Fruit fly (Drosophila melanogaster): ENCODE results near the gene CG9098.

The CG9098 gene

dm6 chr2L:5986094-5986493, 26.0 kb downstream of the CG9098 start, which contains the start of gene ifc (continued):
- TF ChIP-seq Atf6 (GFP tag; IDR thresholded peaks at IDR 0.05) (no peak), CG6175 (GFP tag; IDR thresholded peaks at IDR 0.05) (no peak), CG30431 (GFP tag; optimal IDR thresholded peaks at IDR 0.05) (no peak), gcm2 (GFP tag; optimal IDR thresholded peaks at IDR 0.05) (no peak), CG11695 (GFP tag; IDR thresholded peaks at IDR 0.05) (no peak), Gsc (GFP tag; IDR thresholded peaks at IDR 0.05) (no peak), bab2 (GFP tag; optimal IDR thresholded peaks at IDR 0.05) (peak; percentile 49), CG7745 (tag; optimal IDR thresholded peaks at IDR 0.05) (no peak), CG10209 (GFP tag; optimal IDR thresholded peaks at IDR 0.05) (peak; percentile 20), fd3F (GFP tag; optimal IDR thresholded peaks at IDR 0.05) (peak; percentile 22), emc (GFP tag; optimal IDR thresholded peaks at IDR 0.05) (no peak), twi (tag; optimal IDR thresholded peaks at IDR 0.05) (no peak), run (tag; optimal IDR thresholded peaks at IDR 0.05) (peak; percentile 22), CG7963 (GFP tag; IDR thresholded peaks at IDR 0.05; ENCODE audit: partially characterized antibody) (no peak), sc (optimal IDR thresholded peaks at IDR 0.05) (no peak), sc (GFP tag; optimal IDR thresholded peaks at IDR 0.05) (no peak), ro (GFP tag; IDR thresholded peaks at IDR 0.05) (no peak), Tbp (GFP tag; optimal IDR thresholded peaks at IDR 0.05) (no peak), Sry-δ (GFP tag; optimal IDR thresholded peaks at IDR 0.05) (peak; percentile 82), Taf1 (GFP tag; IDR thresholded peaks at IDR 0.05) (no peak), Ravus (GFP tag; IDR thresholded peaks at IDR 0.05) (no peak), lola (GFP tag; optimal IDR thresholded peaks at IDR 0.05) (peak in 2 of 3 experiments; percentile 29 to 99), kah (GFP tag; optimal IDR thresholded peaks at IDR 0.05) (peak; percentile 18), CG31365 (tag; optimal IDR thresholded peaks at IDR 0.05) (peak; percentile 13), Dip2 (GFP tag; IDR thresholded peaks at IDR 0.05) (no peak), CG4404 (GFP tag; IDR thresholded peaks at IDR 0.05) (no peak), nom (GFP tag; optimal IDR thresholded peaks at IDR 0.05) (peak; percentile 46), Lhr (GFP tag; optimal IDR thresholded peaks at IDR 0.05) (peak; percentile 93), prd (optimal IDR thresholded peaks at IDR 0.05) (no peak), prd (GFP tag; IDR thresholded peaks at IDR 0.05) (no peak), CG2129 (GFP tag; IDR thresholded peaks at IDR 0.05; ENCODE audit: partially characterized antibody) (no peak), dmrt99B (tag; optimal IDR thresholded peaks at IDR 0.05) (no peak), CG4328 (GFP tag; optimal IDR thresholded peaks at IDR 0.05) (peak; percentile 24), lab (GFP tag; optimal IDR thresholded peaks at IDR 0.05) (peak; percentile 72), CG7271 (tag; optimal IDR thresholded peaks at IDR 0.05) (no peak), Meics (GFP tag; optimal IDR thresholded peaks at IDR 0.05) (peak; percentile 61), tgo (GFP tag; IDR thresholded peaks at IDR 0.05) (no peak), CG31388 (GFP tag; optimal IDR thresholded peaks at IDR 0.05) (no peak), CG4820 (GFP tag; optimal IDR thresholded peaks at IDR 0.05) (peak; percentile 33), tio (GFP tag; optimal IDR thresholded peaks at IDR 0.05) (no peak), Ets97D (GFP tag; optimal IDR thresholded peaks at IDR 0.05) (peak; percentile 91), CG10366 (GFP tag; IDR thresholded peaks at IDR 0.05) (no peak), en (GFP tag; optimal IDR thresholded peaks at IDR 0.05) (peak; percentile 1), HLH54F (GFP tag; optimal IDR thresholded peaks at IDR 0.05) (peak; percentile 65), pfk (GFP tag; optimal IDR thresholded peaks at IDR 0.05) (peak; percentile 36), CG6765 (GFP tag; optimal IDR thresholded peaks at IDR 0.05) (no peak), C15 (GFP tag; IDR thresholded peaks at IDR 0.05) (no peak), h (optimal IDR thresholded peaks at IDR 0.05) (no peak), sr (GFP tag; IDR thresholded peaks at IDR 0.05) (no peak), pnt (GFP tag; optimal IDR thresholded peaks at IDR 0.05) (peak; percentile 41), CG10565 (GFP tag; optimal IDR thresholded peaks at IDR 0.05) (no peak), CG7357 (GFP tag; IDR thresholded peaks at IDR 0.05) (peak; percentile 99), CG10267 (tag; optimal IDR thresholded peaks at IDR 0.05) (peak; percentile 77)

All from whole organism, embryonic.